Worm (Caenorhabditis elegans) whole organism, late embryonic: ENCODE measurements around the gene K01G12.22.

Experiments used
- F13H6.1 ChIP-seq: sonication (generic microtip); optimal IDR thresholded peaks from 2 replicates; lab custom pipeline; 2016; ENCODE audit warnings: missing genetic modification characterization, missing compliant biosample characterization
- K09A11.1 ChIP-seq: sonication (generic microtip); optimal IDR thresholded peaks from 2 replicates; lab custom pipeline; 2017; ENCODE audit warnings: antibody characterized with exemption, mild to moderate bottlenecking, missing genetic modification characterization, missing compliant biosample characterization; ENCODE audit not compliant: insufficient read depth
- ahr-1 ChIP-seq: sonication (generic microtip); optimal IDR thresholded peaks from 2 replicates; lab custom pipeline; 2016; ENCODE audit warnings: missing genetic modification characterization, missing compliant biosample characterization
- ceh-14 ChIP-seq: sonication (generic microtip); optimal IDR thresholded peaks from 2 replicates; lab custom pipeline; 2016; ENCODE audit warnings: missing genotype, missing genetic modification characterization, missing compliant biosample characterization
- ets-4 ChIP-seq: sonication (generic microtip); optimal IDR thresholded peaks from 2 replicates; lab custom pipeline; 2016; ENCODE audit warnings: missing genetic modification characterization, missing compliant biosample characterization
- hlh-30 ChIP-seq: sonication (generic microtip); optimal IDR thresholded peaks from 2 replicates; lab custom pipeline; 2017; ENCODE audit warnings: antibody characterized with exemption, missing genetic modification characterization, missing compliant biosample characterization; ENCODE audit not compliant: insufficient read depth
- lin-11 ChIP-seq: fragments of 200-800 bp; sonication (Bioruptor generic); optimal IDR thresholded peaks from 2 replicates; lab custom pipeline; 2018; ENCODE audit warnings: mild to moderate bottlenecking, missing genetic modification characterization, missing compliant biosample characterization
- nfya-1 ChIP-seq: sonication (generic microtip); optimal IDR thresholded peaks from 2 replicates; lab custom pipeline; 2017; ENCODE audit warnings: missing genetic modification characterization, mild to moderate bottlenecking, missing compliant biosample characterization, antibody characterized with exemption, moderate library complexity
- pha-4 ChIP-seq: fragments of 150-350 bp; optimal IDR thresholded peaks from 2 replicates; lab custom pipeline; 2018; ENCODE audit warnings: missing biosample characterization, missing genetic modification reagents, missing genetic modification characterization
- pqm-1 ChIP-seq: sonication (generic microtip); optimal IDR thresholded peaks from 2 replicates; lab custom pipeline; 2016; ENCODE audit warnings: missing genetic modification characterization, missing compliant biosample characterization
- sdc-2 ChIP-seq: sonication (generic microtip); optimal IDR thresholded peaks from 2 replicates; lab custom pipeline; 2016; ENCODE audit warnings: missing genotype, missing genetic modification characterization, missing compliant biosample characterization
- sox-4 ChIP-seq: sonication (generic microtip); optimal IDR thresholded peaks from 2 replicates; lab custom pipeline; 2017; ENCODE audit warnings: mild to moderate bottlenecking, missing genetic modification characterization, inconsistent platforms, missing compliant biosample characterization
- tbx-2 ChIP-seq: sonication (generic microtip); optimal IDR thresholded peaks from 2 replicates; lab custom pipeline; 2016; ENCODE audit warnings: missing genetic modification characterization, missing compliant biosample characterization
- ttx-3 ChIP-seq: sonication (generic microtip); optimal IDR thresholded peaks from 2 replicates; lab custom pipeline; 2016; ENCODE audit warnings: missing genetic modification reagents, missing genetic modification characterization, missing compliant biosample characterization

- TF ChIP-seq ahr-1 (tag; lab: Kevin White, UChicago) = no peak
- TF ChIP-seq pha-4 (tag; lab: Kevin White, UChicago) = no peak
- no peak for TF ChIP-seq sdc-2 (tag; lab: Kevin White, UChicago)
- TF ChIP-seq ttx-3 (tag; lab: Kevin White, UChicago) = no peak
- no peak for TF ChIP-seq F13H6.1 (tag; lab: Kevin White, UChicago)
- no peak for TF ChIP-seq nfya-1 (tag; lab: Kevin White, UChicago)
- TF ChIP-seq tbx-2 (tag; lab: Kevin White, UChicago) = no peak
- no peak for TF ChIP-seq K09A11.1 (tag; lab: Kevin White, UChicago)
- TF ChIP-seq ets-4 (tag; lab: Kevin White, UChicago) = no peak
- no peak for TF ChIP-seq lin-11 (tag; lab: Kevin White, UChicago)
- no peak for TF ChIP-seq hlh-30 (tag; lab: Kevin White, UChicago)
- no peak for TF ChIP-seq ceh-14
- TF ChIP-seq pqm-1 (tag; lab: Kevin White, UChicago) = no peak
- no peak for TF ChIP-seq sox-4 (tag; lab: Kevin White, UChicago)
Observed at ce11 chrIV:14145594-14145993, 46.4 kb upstream of the K01G12.22 start, which contains the start of gene oac-37.
